Worm (Caenorhabditis elegans) whole organism, mixed stage, embryonic: Measurements from ENCODE around the gene C10C5.5.

Source experiments
- M03D4.4 ChIP-seq: sonication (generic microtip); optimal IDR thresholded peaks from 2 replicates; lab custom pipeline; 2017; ENCODE audit warnings: mild to moderate bottlenecking, missing genetic modification characterization, missing compliant biosample characterization
- bed-3 ChIP-seq: fragments of 200-800 bp; sonication (Bioruptor generic); optimal IDR thresholded peaks from 3 replicates; lab custom pipeline; 2018; ENCODE audit warnings: mild to moderate bottlenecking, missing genetic modification characterization, moderate library complexity, missing compliant biosample characterization
- blmp-1 ChIP-seq: fragments of 150-350 bp; optimal IDR thresholded peaks from 2 replicates; lab custom pipeline; 2014; ENCODE audit warnings: missing biosample characterization, missing genetic modification characterization
- ceh-39 ChIP-seq: fragments of 150-350 bp; optimal IDR thresholded peaks from 2 replicates; lab custom pipeline; 2014; ENCODE audit warnings: missing biosample characterization, missing genetic modification characterization
- ceh-43 ChIP-seq: fragments of 200-800 bp; sonication (Bioruptor generic); optimal IDR thresholded peaks from 2 replicates; lab custom pipeline; 2018; ENCODE audit warnings: mild to moderate bottlenecking, missing genetic modification characterization, moderate library complexity, missing compliant biosample characterization
- ceh-83 ChIP-seq: fragments of 200-800 bp; sonication (Bioruptor generic); optimal IDR thresholded peaks from 2 replicates; lab custom pipeline; 2018; ENCODE audit warnings: mild to moderate bottlenecking, missing genetic modification characterization, missing compliant biosample characterization
- ces-1 ChIP-seq: fragments of 150-350 bp; optimal IDR thresholded peaks from 2 replicates; lab custom pipeline; 2014; ENCODE audit warnings: missing biosample characterization, missing genetic modification reagents, missing genetic modification characterization
- cnd-1 ChIP-seq: fragments of 200-800 bp; sonication (Bioruptor generic); optimal IDR thresholded peaks from 2 replicates; lab custom pipeline; 2018; ENCODE audit warnings: mild to moderate bottlenecking, missing genetic modification characterization, missing compliant biosample characterization
- drap-1 ChIP-seq: fragments of 200-800 bp; sonication (Bioruptor generic); optimal IDR thresholded peaks from 3 replicates; lab custom pipeline; 2018; ENCODE audit warnings: mild to moderate bottlenecking, missing genetic modification characterization, missing compliant biosample characterization
- elt-1 ChIP-seq: sonication (generic microtip); optimal IDR thresholded peaks from 2 replicates; lab custom pipeline; 2017; ENCODE audit warnings: missing genetic modification characterization, mild to moderate bottlenecking, missing compliant biosample characterization, antibody characterized with exemption, moderate library complexity, borderline replicate concordance; ENCODE audit not compliant: insufficient read depth
- elt-3 ChIP-seq: fragments of 150-350 bp; optimal IDR thresholded peaks from 2 replicates; lab custom pipeline; 2014; ENCODE audit warnings: missing biosample characterization, missing genetic modification characterization
- ham-2 ChIP-seq: fragments of 200-800 bp; sonication (Bioruptor generic); optimal IDR thresholded peaks from 2 replicates; lab custom pipeline; 2018; ENCODE audit warnings: mild to moderate bottlenecking, missing genetic modification characterization, missing compliant biosample characterization
- hlh-1 ChIP-seq: fragments of 150-350 bp; optimal IDR thresholded peaks from 2 replicates; lab custom pipeline; 2014; ENCODE audit warnings: missing biosample characterization, missing genetic modification reagents, missing genetic modification characterization
- lin-13 ChIP-seq: fragments of 150-350 bp; optimal IDR thresholded peaks from 2 replicates; lab custom pipeline; 2014; ENCODE audit warnings: missing biosample characterization, missing genetic modification characterization
- lin-32 ChIP-seq: fragments of 200-800 bp; sonication (Bioruptor generic); optimal IDR thresholded peaks from 2 replicates; lab custom pipeline; 2018; ENCODE audit warnings: mild to moderate bottlenecking, missing genetic modification characterization, missing compliant biosample characterization
- lsy-2 ChIP-seq: fragments of 150-350 bp; optimal IDR thresholded peaks from 2 replicates; lab custom pipeline; 2014; ENCODE audit warnings: missing biosample characterization, missing genetic modification characterization
- mab-5 ChIP-seq: fragments of 150-350 bp; optimal IDR thresholded peaks from 2 replicates; lab custom pipeline; 2014; ENCODE audit warnings: missing biosample characterization, missing genetic modification characterization
- mep-1 ChIP-seq: fragments of 150-350 bp; optimal IDR thresholded peaks from 2 replicates; lab custom pipeline; 2017; ENCODE audit warnings: missing biosample characterization, missing genetic modification reagents, missing genetic modification characterization, inconsistent platforms
- mls-2 ChIP-seq: sonication (generic microtip); optimal IDR thresholded peaks from 2 replicates; lab custom pipeline; 2016; ENCODE audit warnings: mild to moderate bottlenecking, missing genetic modification characterization, moderate library complexity, missing compliant biosample characterization
- nhr-2 ChIP-seq: fragments of 150-350 bp; optimal IDR thresholded peaks from 2 replicates; lab custom pipeline; 2014; ENCODE audit warnings: missing biosample characterization, missing genetic modification characterization
- nhr-237 ChIP-seq: fragments of 150-350 bp; optimal IDR thresholded peaks from 2 replicates; lab custom pipeline; 2014; ENCODE audit warnings: missing biosample characterization, missing genetic modification characterization
- nhr-28 ChIP-seq: fragments of 150-350 bp; optimal IDR thresholded peaks from 2 replicates; lab custom pipeline; 2014; ENCODE audit warnings: missing biosample characterization, missing genetic modification characterization
- nhr-76 ChIP-seq: sonication (generic microtip); optimal IDR thresholded peaks from 2 replicates; lab custom pipeline; 2017; ENCODE audit warnings: missing biosample characterization, missing genetic modification characterization
- pha-4 ChIP-seq: fragments of 150-350 bp; optimal IDR thresholded peaks from 2 replicates; lab custom pipeline; 2018; ENCODE audit warnings: missing biosample characterization, missing genetic modification reagents, missing genetic modification characterization
- snpc-4 ChIP-seq: fragments of 150-350 bp; optimal IDR thresholded peaks from 2 replicates; lab custom pipeline; 2014; ENCODE audit warnings: missing biosample characterization, missing genetic modification characterization
- sptf-1 ChIP-seq: sonication (generic microtip); optimal IDR thresholded peaks from 2 replicates; lab custom pipeline; 2017; ENCODE audit warnings: mild to moderate bottlenecking, missing genetic modification characterization, moderate library complexity, missing compliant biosample characterization
- tbx-8 ChIP-seq: fragments of 200-800 bp; sonication (Bioruptor generic); optimal IDR thresholded peaks from 2 replicates; lab custom pipeline; 2018; ENCODE audit warnings: mild to moderate bottlenecking, missing genetic modification characterization, moderate library complexity, missing compliant biosample characterization
- unc-120 ChIP-seq: sonication (generic microtip); optimal IDR thresholded peaks from 2 replicates; lab custom pipeline; 2017; ENCODE audit warnings: missing genetic modification characterization, missing compliant biosample characterization; ENCODE audit not compliant: poor library complexity, severe bottlenecking
- unc-62 ChIP-seq: fragments of 150-350 bp; optimal IDR thresholded peaks from 2 replicates; lab custom pipeline; 2014; ENCODE audit warnings: missing biosample characterization, missing genetic modification reagents, missing genetic modification characterization
- zip-8 ChIP-seq: fragments of 150-350 bp; optimal IDR thresholded peaks from 2 replicates; lab custom pipeline; 2014; ENCODE audit warnings: missing biosample characterization, missing genetic modification characterization
- ztf-11 ChIP-seq: fragments of 150-350 bp; optimal IDR thresholded peaks from 2 replicates; lab custom pipeline; 2014; ENCODE audit warnings: missing biosample characterization, missing genetic modification characterization

C10C5.5 gene

ce11 chrIV:9376550-9376949, 4.7 kb upstream of the C10C5.5 start:
- TF ChIP-seq sptf-1 (tag; lab: Kevin White, UChicago) (no peak), ceh-43 (no peak), unc-62 (GFP tag; lab: Kevin White, UChicago) (no peak), bed-3 (GFP tag; lab: Kevin White, UChicago) (no peak)

ce11 chrIV:9378272-9378671, 3.0 kb upstream of the C10C5.5 start, which contains the start of gene C10C5.4:
Gene C10C5.4, plus strand, starts transcription at chrIV:9378552.
- TF ChIP-seq hlh-1 (tag; lab: Kevin White, UChicago), result no peak
- no peak for TF ChIP-seq ceh-83 (GFP tag; lab: Kevin White, UChicago)
- TF ChIP-seq nhr-76 (tag; lab: Kevin White, UChicago), result no peak
- TF ChIP-seq pha-4 (tag; lab: Kevin White, UChicago), result no peak
- no peak for TF ChIP-seq elt-3 (tag; lab: Kevin White, UChicago)
- TF ChIP-seq tbx-8 (GFP tag; lab: Kevin White, UChicago), result no peak
- TF ChIP-seq mab-5, result no peak
- TF ChIP-seq drap-1, result no peak
- TF ChIP-seq mls-2 (tag; lab: Kevin White, UChicago), result no peak
- no peak for TF ChIP-seq ztf-11
- no peak for TF ChIP-seq nhr-28 (tag; lab: Kevin White, UChicago)
- TF ChIP-seq unc-120, result no peak
- TF ChIP-seq ceh-43, result no peak
- no peak for TF ChIP-seq cnd-1
- no peak for TF ChIP-seq unc-62 (GFP tag; lab: Kevin White, UChicago)

- TF ChIP-seq sptf-1 (tag; lab: Kevin White, UChicago) (no peak), nhr-2 (no peak), ham-2 (GFP tag; lab: Kevin White, UChicago) (no peak), lin-13 (no peak), elt-3 (tag; lab: Kevin White, UChicago) (no peak)
Observed at ce11 chrIV:9384826-9385225, 3.6 kb downstream of the C10C5.5 start, which contains the start of gene C10C5.7. Gene C10C5.7, plus strand, starts transcription at chrIV:9385126.

ce11 chrIV:9386038-9386437, 4.8 kb downstream of the C10C5.5 start, which contains the start of gene daf-15:
Gene daf-15, plus strand, starts transcription at chrIV:9386208.
- TF ChIP-seq mep-1 (tag; lab: Kevin White, UChicago), result peak; percentile 0
- TF ChIP-seq nhr-76 (tag; lab: Kevin White, UChicago), result no peak
- peak; percentile 14 for TF ChIP-seq lsy-2 (tag; lab: Kevin White, UChicago)
- no peak for TF ChIP-seq ham-2 (GFP tag; lab: Kevin White, UChicago)

- TF ChIP-seq elt-1 (tag; lab: Kevin White, UChicago), result peak; percentile 87
- no peak for TF ChIP-seq snpc-4 (tag; lab: Kevin White, UChicago)
- peak; percentile 37 for TF ChIP-seq elt-3 (tag; lab: Kevin White, UChicago)
- TF ChIP-seq, all 35 proteins: peak for 2
Observed at ce11 chrIV:9396118-9396517, 14.9 kb downstream of the C10C5.5 start, which contains the start of gene col-121. Gene col-121, minus strand, starts transcription at chrIV:9396218.

ce11 chrIV:9397278-9397677, 16.0 kb downstream of the C10C5.5 start, which contains the start of gene F56D5.3:
Gene F56D5.3, plus strand, starts transcription at chrIV:9397578.
- TF ChIP-seq ces-1 (no peak), lin-32 (GFP tag; lab: Kevin White, UChicago) (no peak), elt-1 (tag; lab: Kevin White, UChicago) (no peak), lsy-2 (tag; lab: Kevin White, UChicago) (no peak), mls-2 (tag; lab: Kevin White, UChicago) (no peak), ceh-39 (tag; lab: Kevin White, UChicago) (no peak), ceh-43 (no peak), pha-4 (tag; lab: Kevin White, UChicago) (no peak), elt-3 (tag; lab: Kevin White, UChicago) (no peak), unc-120 (no peak), M03D4.4 (tag; lab: Kevin White, UChicago) (no peak), unc-62 (GFP tag; lab: Kevin White, UChicago) (no peak), zip-8 (no peak), nhr-237 (tag; lab: Kevin White, UChicago) (no peak), blmp-1 (tag; lab: Kevin White, UChicago) (no peak), ceh-83 (GFP tag; lab: Kevin White, UChicago) (no peak), nhr-2 (no peak)
